Fruit fly (Drosophila melanogaster) Kc167 (cell line): ENCODE measurements around the gene CG5783.

Source experiments
- Myc ChIP-seq: fragments of >200 bp; optimal IDR thresholded peaks from 2 replicates; lab custom pipeline; 2017; ENCODE audit warnings: missing external identifiers
- Sin3A ChIP-seq: fragments of >200 bp; optimal IDR thresholded peaks from 2 replicates; lab custom pipeline; 2018; ENCODE audit warnings: missing external identifiers
- h ChIP-seq: fragments of >200 bp; optimal IDR thresholded peaks from 3 replicates; lab custom pipeline; 2018; ENCODE audit warnings: missing external identifiers
- insv ChIP-seq: fragments of >200 bp; optimal IDR thresholded peaks from 3 replicates; lab custom pipeline; 2018; ENCODE audit warnings: missing external identifiers
- psq ChIP-seq: fragments of >200 bp; optimal IDR thresholded peaks from 2 replicates; lab custom pipeline; 2017; ENCODE audit warnings: missing external identifiers
- ttk ChIP-seq: sonication (Bioruptor generic); optimal IDR thresholded peaks from 2 replicates; lab custom pipeline; 2017; ENCODE audit warnings: missing external identifiers

CG5783 gene

dm6 chr2L:18202811-18203210 is 47.0 kb downstream of the CG5783 start:
- no peak for TF ChIP-seq Sin3A (lab: Kevin White, UChicago)
- no peak for TF ChIP-seq h
- TF ChIP-seq psq (lab: Kevin White, UChicago): no peak
- no peak for TF ChIP-seq insv (lab: Kevin White, UChicago)
- no peak for TF ChIP-seq ttk (lab: Kevin White, UChicago)
- no peak for TF ChIP-seq Myc
